Worm (Caenorhabditis elegans): ENCODE results near the gene mys-1.
"Not testable (repeated sequence)": the region's sequence is repeated elsewhere in the genome, so short reads cannot be mapped to it uniquely, and the experiment has no call there.

DNA sequence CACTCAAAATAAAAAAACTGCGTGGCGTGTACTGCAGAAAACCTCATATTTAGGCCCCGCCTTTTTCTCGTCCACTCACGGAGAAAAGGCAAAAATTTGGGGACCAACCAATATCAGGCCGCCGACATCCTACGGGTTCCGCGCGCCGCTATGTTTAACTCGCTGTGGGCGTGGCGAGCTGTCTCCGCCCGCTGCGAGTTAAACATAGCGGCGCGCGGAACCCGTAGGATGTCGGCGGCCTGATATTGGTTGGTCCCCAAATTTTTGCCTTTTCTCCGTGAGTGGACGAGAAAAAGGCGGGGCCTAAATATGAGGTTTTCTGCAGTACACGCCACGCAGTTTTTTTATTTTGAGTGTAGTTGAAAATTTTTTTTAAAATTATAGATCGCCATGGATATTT is 21.7 kb downstream of the mys-1 start, which contains the start of gene tmem-258:
- TF ChIP-seq hlh-8, rnt-1, ceh-9, pros-1, lin-11, F13H6.1 (tag; optimal IDR thresholded peaks at IDR 0.05): not testable (repeated sequence)
